Fruit fly (Drosophila melanogaster) Kc167 (cell line): ENCODE data around the gene CG17715.
"Not testable (repeated sequence)": the region's sequence is repeated elsewhere in the genome, so short reads cannot be mapped to it uniquely, and the experiment has no call there.

Experiments
- Sin3A ChIP-seq: fragments of >200 bp; optimal IDR thresholded peaks from 2 replicates; lab custom pipeline; 2018; ENCODE audit warnings: missing external identifiers
- h ChIP-seq: fragments of >200 bp; optimal IDR thresholded peaks from 3 replicates; lab custom pipeline; 2018; ENCODE audit warnings: missing external identifiers
- insv ChIP-seq: fragments of >200 bp; optimal IDR thresholded peaks from 3 replicates; lab custom pipeline; 2018; ENCODE audit warnings: missing external identifiers
- ttk ChIP-seq: sonication (Bioruptor generic); optimal IDR thresholded peaks from 2 replicates; lab custom pipeline; 2017; ENCODE audit warnings: missing external identifiers

Gene CG17715

dm6 chr2L:22843920-22844319 is at the start of gene CG17715:
Gene CG17715, plus strand, starts transcription at chr2L:22844220.
- TF ChIP-seq insv; ttk; Sin3A (lab: Kevin White, UChicago): not testable (repeated sequence)

DNA sequence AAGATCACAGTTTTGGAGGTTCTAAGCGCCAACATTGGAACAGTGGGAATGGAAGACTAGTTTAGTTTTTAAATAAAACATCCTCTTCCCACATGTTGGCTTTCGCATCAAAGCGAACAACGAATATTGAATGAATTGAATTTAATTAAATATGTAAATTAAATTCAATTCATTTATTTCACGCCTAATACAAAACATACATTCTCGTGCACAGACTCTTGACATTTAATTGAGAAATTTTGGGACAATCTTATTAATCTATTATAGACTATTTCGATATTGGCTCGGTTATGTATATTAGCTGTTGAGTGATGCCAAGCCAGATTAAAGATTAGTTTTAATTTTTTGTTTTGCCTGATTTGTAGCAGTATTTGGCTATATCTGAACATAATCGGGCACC is 45.8 kb upstream of the CG17715 start, which contains the start of gene CG40439:
Gene CG40439, minus strand, starts transcription at position 8 of the 400 bp plus-strand sequence.
- not testable (repeated sequence) for TF ChIP-seq ttk; insv; h (lab: Kevin White, UChicago)
